Fruit fly (Drosophila melanogaster): ENCODE data around the gene CG9316.

DNA sequence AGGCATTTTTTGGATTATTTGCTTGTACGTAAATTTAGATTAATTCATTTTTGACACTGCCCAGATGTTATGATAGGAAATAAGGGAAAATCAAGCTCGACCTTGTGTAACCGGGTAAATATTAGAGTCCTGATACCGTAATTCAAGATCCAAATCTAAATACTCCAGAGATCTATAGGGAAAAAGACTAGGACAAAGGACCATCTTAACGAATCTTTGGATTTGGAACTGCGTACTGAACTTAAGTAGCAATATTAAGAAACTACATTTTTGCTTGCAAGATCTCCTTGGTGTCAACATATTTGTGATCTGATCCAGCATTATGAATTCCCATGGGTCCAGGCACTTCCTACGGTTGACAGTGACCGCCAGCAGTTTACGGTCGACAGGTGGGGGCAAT lies at the start of gene CG9316:
- TF ChIP-seq Abd-B (GFP tag; optimal IDR thresholded peaks at IDR 0.05) (no peak), Dif (GFP tag; optimal IDR thresholded peaks at IDR 0.05; ENCODE audit: partially characterized antibody) (no peak), ey (GFP tag; optimal IDR thresholded peaks at IDR 0.05) (no peak)
